Fruit fly (Drosophila melanogaster) whole organism: ENCODE measurements around the gene TwdlX.

Experiments used
- EcR ChIP-seq, 2 experiments: fragments of >200 bp; optimal IDR thresholded peaks; 2 replicates each; lab custom pipeline; 2017; ENCODE audit warnings: missing biosample characterization in 2 of 2, missing genetic modification characterization in 2 of 2, missing genetic modification reagents in 2 of 2
- usp ChIP-seq: fragments of >200 bp; optimal IDR thresholded peaks from 2 replicates; lab custom pipeline; 2017; ENCODE audit warnings: missing biosample characterization, missing genetic modification characterization, mixed read lengths

- TF ChIP-seq usp (GFP tag; lab: Kevin White, UChicago) (no peak), EcR (GFP tag; optimal IDR thresholded peaks at IDR 0.05; lab: Kevin White, UChicago) (no peak)
Observed at dm6 chrX:16703747-16704146, 27.1 kb upstream of the TwdlX start, which contains the start of the genes CG9673 and CG4653.
